Fruit fly (Drosophila melanogaster) whole organism: Measurements from ENCODE around the gene Cyp4ac3.

Source experiments
- CG8478 ChIP-seq: fragments of >200 bp; optimal IDR thresholded peaks from 2 replicates; lab custom pipeline; 2018; ENCODE audit warnings: inconsistent platforms
- Dll ChIP-seq: fragments of >200 bp; optimal IDR thresholded peaks from 2 replicates; lab custom pipeline; 2017
- EcR ChIP-seq, 2 experiments: fragments of >200 bp; optimal IDR thresholded peaks; 2 replicates each; lab custom pipeline; 2017; ENCODE audit warnings: missing biosample characterization in 2 of 2, missing genetic modification characterization in 2 of 2, missing genetic modification reagents in 2 of 2
- pan ChIP-seq: fragments of >200 bp; optimal IDR thresholded peaks from 2 replicates; lab custom pipeline; 2017
- psq ChIP-seq: fragments of >200 bp; optimal IDR thresholded peaks from 2 replicates; lab custom pipeline; 2017

dm6 chr2L:5306373-5306997 is 38.2 kb downstream of the Cyp4ac3 start:
- TF ChIP-seq CG8478 (lab: Kevin White, UChicago) = no peak
- peak; percentile 87 for TF ChIP-seq Dll (lab: Kevin White, UChicago)
- no peak for TF ChIP-seq psq
- no peak for TF ChIP-seq pan (lab: Kevin White, UChicago)
- TF ChIP-seq EcR (GFP tag; optimal IDR thresholded peaks at IDR 0.05; lab: Kevin White, UChicago) = no peak
